Fruit fly (Drosophila melanogaster): ENCODE results near the gene Srp54k.

Srp54k gene

DNA sequence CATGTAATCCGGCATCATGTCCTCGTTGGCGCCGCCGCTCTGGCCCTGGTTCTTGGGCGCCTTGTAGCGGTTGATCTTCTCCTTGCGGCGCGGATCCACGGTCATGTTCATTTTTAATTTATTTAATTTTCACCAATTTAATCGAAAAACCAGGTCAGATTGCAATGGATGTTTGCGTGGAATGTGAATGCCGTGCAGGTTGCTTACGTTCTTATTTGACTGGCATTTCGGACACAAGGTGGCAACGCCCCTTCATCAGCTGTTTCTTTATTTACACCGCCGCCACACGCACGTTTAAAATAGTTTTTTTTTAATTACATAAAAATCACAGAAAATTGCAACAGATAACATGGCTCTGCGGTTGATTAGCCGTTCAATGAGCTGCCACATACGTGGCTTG, 16.4 kb upstream of the Srp54k start, which contains the start of the genes CG10674 and CG4611 (continued):
- TF ChIP-seq Opbp (GFP tag; IDR thresholded peaks at IDR 0.05; ENCODE audit: partially characterized antibody) = no peak
- TF ChIP-seq knrl (GFP tag; IDR thresholded peaks at IDR 0.05; ENCODE audit: partially characterized antibody) = peak; percentile 30; the same call in 1 of the 3 replicates
- no peak for TF ChIP-seq CG4282 (GFP tag; optimal IDR thresholded peaks at IDR 0.05)
- no peak for TF ChIP-seq Mad (GFP tag; optimal IDR thresholded peaks at IDR 0.05)
- TF ChIP-seq Hsf (GFP tag; optimal IDR thresholded peaks at IDR 0.05) = no peak
- TF ChIP-seq lov (optimal IDR thresholded peaks at IDR 0.05) = no peak
- no peak for TF ChIP-seq lov (GFP tag; IDR thresholded peaks at IDR 0.05)
- TF ChIP-seq pita (GFP tag; optimal IDR thresholded peaks at IDR 0.05) = no peak
- TF ChIP-seq Rfx (GFP tag; IDR thresholded peaks at IDR 0.05) = peak; percentile 24; the same call in 1 of the 2 replicates
- TF ChIP-seq klu (GFP tag; IDR thresholded peaks at IDR 0.05) = no peak
- 0 out of 3 replicates have a peak, but pooled peaks have one; percentile 18 for TF ChIP-seq CG6791 (GFP tag; IDR thresholded peaks at IDR 0.05; ENCODE audit: partially characterized antibody)
- no peak for TF ChIP-seq slp2 (GFP tag; optimal IDR thresholded peaks at IDR 0.05)
- no peak for TF ChIP-seq lab (GFP tag; optimal IDR thresholded peaks at IDR 0.05)
- TF ChIP-seq CG10366 (GFP tag; IDR thresholded peaks at IDR 0.05) = no peak
- no peak for TF ChIP-seq CG5953 (GFP tag; IDR thresholded peaks at IDR 0.05)
- no peak for TF ChIP-seq Dfd (GFP tag; optimal IDR thresholded peaks at IDR 0.05)
- no peak for TF ChIP-seq CG14710 (tag; optimal IDR thresholded peaks at IDR 0.05)
- TF ChIP-seq CG8478 (optimal IDR thresholded peaks at IDR 0.05) = no peak
- TF ChIP-seq CG16813 (GFP tag; IDR thresholded peaks at IDR 0.05; ENCODE audit: partially characterized antibody) = 0 out of 3 replicates have a peak, but pooled peaks have one; percentile 23
- peak; percentile 39 for TF ChIP-seq CG1603 (tag; optimal IDR thresholded peaks at IDR 0.05)
- no peak for TF ChIP-seq Ptx1 (GFP tag; IDR thresholded peaks at IDR 0.05)
- peak; percentile 60 for TF ChIP-seq pzg (GFP tag; optimal IDR thresholded peaks at IDR 0.05)
- TF ChIP-seq her (GFP tag; optimal IDR thresholded peaks at IDR 0.05) = no peak
- TF ChIP-seq trem (tag; optimal IDR thresholded peaks at IDR 0.05) = peak; percentile 20
- no peak for TF ChIP-seq CG13894 (tag; optimal IDR thresholded peaks at IDR 0.05)
- TF ChIP-seq CG34224 (GFP tag; IDR thresholded peaks at IDR 0.05; ENCODE audit: partially characterized antibody) = 0 out of 3 replicates have a peak, but pooled peaks have one; percentile 14
- TF ChIP-seq Taf1 (GFP tag; IDR thresholded peaks at IDR 0.05) = no peak
- no peak for TF ChIP-seq abd-A (tag; optimal IDR thresholded peaks at IDR 0.05)
- TF ChIP-seq E2f2 (GFP tag; IDR thresholded peaks at IDR 0.05) = peak; percentile 65
- 0 out of 4 replicates have a peak, but pooled peaks have one; percentile 9 for TF ChIP-seq chinmo (GFP tag; IDR thresholded peaks at IDR 0.05; ENCODE audit: partially characterized antibody)
- no peak for TF ChIP-seq sim (GFP tag; IDR thresholded peaks at IDR 0.05)
- TF ChIP-seq CTCF (GFP tag; optimal IDR thresholded peaks at IDR 0.05) = no peak
- TF ChIP-seq Ets65A (GFP tag) = no peak
- no peak for TF ChIP-seq CG14965 (GFP tag; optimal IDR thresholded peaks at IDR 0.05; ENCODE audit: borderline replicate concordance)
- TF ChIP-seq CG7556 (GFP tag; optimal IDR thresholded peaks at IDR 0.05) = no peak
- TF ChIP-seq amos (GFP tag; IDR thresholded peaks at IDR 0.05; ENCODE audit: partially characterized antibody) = no peak
- no peak for TF ChIP-seq pum (GFP tag; optimal IDR thresholded peaks at IDR 0.05)
- no peak for TF ChIP-seq gce (GFP tag; IDR thresholded peaks at IDR 0.05)
- TF ChIP-seq chn (GFP tag; optimal IDR thresholded peaks at IDR 0.05) = no peak
- no peak for TF ChIP-seq CG3407 (GFP tag; optimal IDR thresholded peaks at IDR 0.05)
- TF ChIP-seq CG5245 (GFP tag; optimal IDR thresholded peaks at IDR 0.05) = no peak
- no peak for TF ChIP-seq gcm2 (GFP tag; optimal IDR thresholded peaks at IDR 0.05)
- TF ChIP-seq Dref (GFP tag; IDR thresholded peaks at IDR 0.05) = 0 out of 2 replicates have a peak, but pooled peaks have one; percentile 29
- TF ChIP-seq Sox102F (GFP tag; optimal IDR thresholded peaks at IDR 0.05) = no peak
- TF ChIP-seq CG1529 (GFP tag; optimal IDR thresholded peaks at IDR 0.05) = no peak
- TF ChIP-seq CG11456 (GFP tag; IDR thresholded peaks at IDR 0.05) = no peak
- no peak for TF ChIP-seq Meics (GFP tag; optimal IDR thresholded peaks at IDR 0.05)
- no peak for TF ChIP-seq CG17361 (GFP tag; IDR thresholded peaks at IDR 0.05)
- no peak for TF ChIP-seq Xrp1 (GFP tag; IDR thresholded peaks at IDR 0.05)
- TF ChIP-seq CG18599 (GFP tag; optimal IDR thresholded peaks at IDR 0.05) = no peak
- peak; percentile 43 for TF ChIP-seq HmgZ (tag; optimal IDR thresholded peaks at IDR 0.05)
- peak; percentile 28 for TF ChIP-seq Sin3A (optimal IDR thresholded peaks at IDR 0.05)
- TF ChIP-seq Dp (GFP tag; optimal IDR thresholded peaks at IDR 0.05) = peak; percentile 56

Data from whole organism, embryonic.